Fruit fly (Drosophila melanogaster): ENCODE measurements around the gene sr.

DNA sequence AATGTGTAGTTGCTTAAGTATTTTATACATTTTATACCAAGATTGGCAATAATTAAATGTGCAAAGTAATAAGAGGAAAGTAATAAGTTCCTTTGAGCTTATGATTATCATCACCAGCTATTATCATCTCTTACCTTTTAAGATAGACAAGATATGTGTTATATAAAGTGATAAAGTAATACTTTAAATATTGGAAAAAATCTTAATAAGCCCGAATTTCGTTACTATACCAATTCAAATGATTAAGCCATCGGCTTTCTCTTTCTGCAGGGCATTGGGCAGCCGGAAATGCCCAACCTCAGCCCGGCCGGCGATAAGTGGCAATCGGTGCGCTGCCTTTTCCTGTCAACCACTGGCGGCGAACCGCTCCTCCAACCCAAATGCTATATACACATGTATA lies 22.7 kb upstream of the sr start:
- no peak for TF ChIP-seq CTCF (optimal IDR thresholded peaks at IDR 0.05)
- no peak for TF ChIP-seq CG8478 (optimal IDR thresholded peaks at IDR 0.05)
